Worm (Caenorhabditis elegans) whole organism, young adult: ENCODE measurements around the gene fbxb-75.

Experiments used
- B0261.1 ChIP-seq: sonication (generic microtip); optimal IDR thresholded peaks from 2 replicates; lab custom pipeline; 2016; ENCODE audit warnings: mild to moderate bottlenecking, missing genetic modification characterization, moderate library complexity, missing compliant biosample characterization
- B0336.3 ChIP-seq: fragments of 200-800 bp; sonication (Bioruptor generic); IDR thresholded peaks from 2 replicates; pipeline ENCODE4 v1.3.6; 2022; ENCODE audit warnings: missing genetic modification characterization, missing compliant biosample characterization
- D2030.7 ChIP-seq: fragments of 200-800 bp; sonication (Bioruptor generic); IDR thresholded peaks from 2 replicates; pipeline ENCODE4 v1.3.6; 2022; ENCODE audit warnings: missing genetic modification reagents, missing genetic modification characterization, missing compliant biosample characterization
- F10E7.11 ChIP-seq: sonication (generic microtip); optimal IDR thresholded peaks from 2 replicates; lab custom pipeline; 2017; ENCODE audit warnings: mild to moderate bottlenecking, missing genetic modification characterization, moderate library complexity, missing compliant biosample characterization
- F23B12.7 ChIP-seq: sonication (generic microtip); optimal IDR thresholded peaks from 2 replicates; lab custom pipeline; 2017; ENCODE audit warnings: missing genetic modification characterization, mild to moderate bottlenecking, missing compliant biosample characterization, antibody characterized with exemption, moderate library complexity; ENCODE audit not compliant: insufficient read depth
- F52B5.7 ChIP-seq: sonication (generic microtip); optimal IDR thresholded peaks from 2 replicates; lab custom pipeline; 2016; ENCODE audit warnings: mild to moderate bottlenecking, missing genetic modification characterization, missing compliant biosample characterization
- F55B11.4 ChIP-seq: sonication (generic microtip); optimal IDR thresholded peaks from 2 replicates; lab custom pipeline; 2016; ENCODE audit warnings: missing compliant biosample characterization, missing genetic modification characterization, borderline replicate concordance; ENCODE audit not compliant: insufficient read depth
- F57A8.1 ChIP-seq: fragments of 200-800 bp; sonication (Bioruptor generic); optimal IDR thresholded peaks from 2 replicates; lab custom pipeline; 2018; ENCODE audit warnings: mild to moderate bottlenecking, missing genetic modification characterization, moderate library complexity, missing compliant biosample characterization
- K11D2.4 ChIP-seq: fragments of 200-800 bp; sonication (Bioruptor generic); IDR thresholded peaks from 2 replicates; pipeline ENCODE4 v1.3.6; 2022; ENCODE audit warnings: missing genetic modification reagents, missing genetic modification characterization, missing compliant biosample characterization
- T07F8.4 ChIP-seq: sonication (generic microtip); optimal IDR thresholded peaks from 2 replicates; lab custom pipeline; 2016; ENCODE audit warnings: mild to moderate bottlenecking, missing genetic modification characterization, moderate library complexity, missing compliant biosample characterization
- Y53F4B.3 ChIP-seq: fragments of 200-800 bp; sonication (Bioruptor generic); IDR thresholded peaks from 2 replicates; pipeline ENCODE4 v1.3.6; 2022; ENCODE audit warnings: missing genetic modification reagents, missing genetic modification characterization, missing compliant biosample characterization
- Y56A3A.18 ChIP-seq: fragments of 200-800 bp; sonication (Bioruptor generic); IDR thresholded peaks from 2 replicates; pipeline ENCODE4 v1.3.6; 2022; ENCODE audit warnings: missing genetic modification reagents, missing genetic modification characterization, missing compliant biosample characterization
- ZK185.1 ChIP-seq: sonication (generic microtip); optimal IDR thresholded peaks from 2 replicates; lab custom pipeline; 2016; ENCODE audit warnings: mild to moderate bottlenecking, missing genetic modification characterization, missing compliant biosample characterization; ENCODE audit not compliant: poor library complexity, severe bottlenecking
- akir-1 ChIP-seq: fragments of 200-800 bp; sonication (Bioruptor generic); optimal IDR thresholded peaks from 2 replicates; lab custom pipeline; 2018; ENCODE audit warnings: mild to moderate bottlenecking, missing genetic modification characterization, moderate library complexity, missing compliant biosample characterization
- bed-2 ChIP-seq: fragments of 200-800 bp; sonication (Bioruptor generic); IDR thresholded peaks from 2 replicates; pipeline ENCODE4 v1.3.6; 2022; ENCODE audit warnings: missing genetic modification reagents, missing genetic modification characterization, missing compliant biosample characterization
- cebp-1 ChIP-seq, 2 experiments: fragments of 200-800 bp in 1 of 2; sonication (Bioruptor generic) in 1 of 2; sonication (generic microtip) in 1 of 2; IDR thresholded peaks in 1 of 2; optimal IDR thresholded peaks in 1 of 2; 2 replicates each; pipeline versions ENCODE4 v1.3.6 to Lab custom; 2017 to 2022; ENCODE audit warnings: missing compliant biosample characterization in 2 of 2, missing genetic modification characterization in 2 of 2, mild to moderate bottlenecking in 1 of 2, missing genetic modification reagents in 1 of 2, moderate library complexity in 1 of 2
- ceh-27 ChIP-seq: fragments of 200-800 bp; sonication (Bioruptor generic); optimal IDR thresholded peaks from 2 replicates; lab custom pipeline; 2018; ENCODE audit warnings: mild to moderate bottlenecking, missing genetic modification characterization, moderate library complexity, missing compliant biosample characterization
- dox-1 ChIP-seq: fragments of 200-800 bp; sonication (Bioruptor generic); IDR thresholded peaks from 2 replicates; pipeline ENCODE4 v1.3.6; 2022; ENCODE audit warnings: missing genetic modification reagents, missing genetic modification characterization, missing compliant biosample characterization
- dpl-1 ChIP-seq: fragments of 150-350 bp; optimal IDR thresholded peaks from 2 replicates; lab custom pipeline; 2014; ENCODE audit warnings: missing biosample characterization, missing genetic modification reagents, missing genetic modification characterization
- egl-44 ChIP-seq: fragments of 200-800 bp; sonication (Bioruptor generic); IDR thresholded peaks from 2 replicates; pipeline ENCODE4 v1.3.6; 2022; ENCODE audit warnings: missing genetic modification reagents, missing genetic modification characterization, missing compliant biosample characterization
- ets-4 ChIP-seq: fragments of 200-800 bp; sonication (Bioruptor generic); optimal IDR thresholded peaks from 2 replicates; lab custom pipeline; 2018; ENCODE audit warnings: mild to moderate bottlenecking, missing genetic modification characterization, missing compliant biosample characterization
- hrde-1 ChIP-seq: sonication (generic microtip); optimal IDR thresholded peaks from 2 replicates; lab custom pipeline; 2016; ENCODE audit warnings: missing genetic modification characterization, mild to moderate bottlenecking, missing compliant biosample characterization, moderate library complexity, missing genotype, missing genetic modification reagents, borderline replicate concordance
- hsf-1 ChIP-seq: fragments of 200-800 bp; sonication (Bioruptor generic); IDR thresholded peaks from 2 replicates; pipeline ENCODE4 v1.3.6; 2022; ENCODE audit warnings: missing genetic modification reagents, missing genetic modification characterization, missing compliant biosample characterization
- lag-1 ChIP-seq: fragments of 200-800 bp; sonication (Bioruptor generic); IDR thresholded peaks from 2 replicates; pipeline ENCODE4 v1.3.6; 2022; ENCODE audit warnings: missing genetic modification reagents, missing genetic modification characterization, missing compliant biosample characterization
- lin-26 ChIP-seq: fragments of 200-800 bp; sonication (Bioruptor generic); IDR thresholded peaks from 2 replicates; pipeline ENCODE4 v1.3.6; 2022; ENCODE audit warnings: missing genetic modification reagents, missing genetic modification characterization, missing compliant biosample characterization
- lin-35 ChIP-seq, 3 experiments: fragments of 150-350 bp in 2 of 3; sonication (generic microtip) in 1 of 3; optimal IDR thresholded peaks; 2 replicates each; lab custom pipeline; 2014 to 2018; ENCODE audit warnings: missing biosample characterization in 3 of 3, missing genetic modification characterization in 3 of 3, missing genetic modification reagents in 3 of 3
- lsl-1 ChIP-seq: fragments of 200-800 bp; sonication (Bioruptor generic); optimal IDR thresholded peaks from 2 replicates; lab custom pipeline; 2018; ENCODE audit warnings: mild to moderate bottlenecking, missing genetic modification characterization, moderate library complexity, missing compliant biosample characterization
- lsy-27 ChIP-seq: sonication (generic microtip); optimal IDR thresholded peaks from 2 replicates; lab custom pipeline; 2017; ENCODE audit warnings: missing genetic modification characterization, mild to moderate bottlenecking, missing compliant biosample characterization, antibody characterized with exemption, missing genotype, borderline replicate concordance; ENCODE audit not compliant: insufficient read depth
- mcd-1 ChIP-seq: fragments of 200-800 bp; sonication (Bioruptor generic); IDR thresholded peaks from 2 replicates; pipeline ENCODE4 v1.3.6; 2022; ENCODE audit warnings: missing genetic modification reagents, missing genetic modification characterization, missing compliant biosample characterization
- nfya-2 ChIP-seq: fragments of 200-800 bp; sonication (Bioruptor generic); IDR thresholded peaks from 2 replicates; pipeline ENCODE4 v1.3.6; 2022; ENCODE audit warnings: missing genetic modification reagents, missing genetic modification characterization, missing compliant biosample characterization
- nhr-90 ChIP-seq: sonication (generic microtip); optimal IDR thresholded peaks from 2 replicates; lab custom pipeline; 2016; ENCODE audit warnings: missing genotype, mild to moderate bottlenecking, missing genetic modification characterization, missing compliant biosample characterization
- rec-8 ChIP-seq, 2 experiments: sonication (generic microtip); optimal IDR thresholded peaks; 2 replicates each; lab custom pipeline; 2016; ENCODE audit warnings: mild to moderate bottlenecking in 2 of 2, missing genetic modification characterization in 2 of 2, missing genetic modification reagents in 2 of 2, missing genotype in 2 of 2, missing biosample characterization in 1 of 2, missing compliant biosample characterization in 1 of 2, moderate library complexity in 1 of 2
- repo-1 ChIP-seq: sonication (generic microtip); optimal IDR thresholded peaks from 2 replicates; lab custom pipeline; 2017; ENCODE audit warnings: mild to moderate bottlenecking, missing genetic modification characterization, missing compliant biosample characterization
- sea-2 ChIP-seq: fragments of 200-800 bp; sonication (Bioruptor generic); IDR thresholded peaks from 2 replicates; pipeline ENCODE4 v1.3.6; 2022; ENCODE audit warnings: missing genetic modification characterization, missing compliant biosample characterization
- snpc-1.1 ChIP-seq: sonication (generic microtip); optimal IDR thresholded peaks from 2 replicates; lab custom pipeline; 2017; ENCODE audit warnings: missing genetic modification characterization, mild to moderate bottlenecking, missing compliant biosample characterization, antibody characterized with exemption, moderate library complexity, missing genotype, missing genetic modification reagents; ENCODE audit not compliant: insufficient read depth
- tbp1 ChIP-seq: fragments of 200-800 bp; sonication (Bioruptor generic); optimal IDR thresholded peaks from 2 replicates; lab custom pipeline; 2018; ENCODE audit warnings: mild to moderate bottlenecking, missing genetic modification characterization, missing compliant biosample characterization
- unc-130 ChIP-seq: sonication (generic microtip); optimal IDR thresholded peaks from 2 replicates; lab custom pipeline; 2016; ENCODE audit warnings: missing genetic modification reagents, missing genetic modification characterization, missing compliant biosample characterization
- zfh-2 ChIP-seq: fragments of 200-800 bp; sonication (Bioruptor generic); conservative IDR thresholded peaks from 2 replicates; pipeline ENCODE4 v1.3.6; 2022; ENCODE audit warnings: missing genetic modification reagents, missing genetic modification characterization, missing compliant biosample characterization
- ztf-22 ChIP-seq: fragments of 200-800 bp; sonication (Bioruptor generic); optimal IDR thresholded peaks from 2 replicates; lab custom pipeline; 2018; ENCODE audit warnings: mild to moderate bottlenecking, missing genetic modification characterization, moderate library complexity, missing compliant biosample characterization
- ztf-25 ChIP-seq: fragments of 200-800 bp; sonication (Bioruptor generic); IDR thresholded peaks from 2 replicates; pipeline ENCODE4 v1.3.6; 2022; ENCODE audit warnings: missing genetic modification reagents, missing genetic modification characterization, missing compliant biosample characterization
- ztf-28 ChIP-seq: fragments of 200-800 bp; sonication (Bioruptor generic); IDR thresholded peaks from 2 replicates; pipeline ENCODE4 v1.3.6; 2022; ENCODE audit warnings: missing genetic modification reagents, missing genetic modification characterization, missing compliant biosample characterization
- ztf-3 ChIP-seq: fragments of 200-800 bp; sonication (Bioruptor generic); optimal IDR thresholded peaks from 2 replicates; lab custom pipeline; 2018; ENCODE audit warnings: mild to moderate bottlenecking, missing genetic modification characterization, missing compliant biosample characterization

The fbxb-75 gene

DNA sequence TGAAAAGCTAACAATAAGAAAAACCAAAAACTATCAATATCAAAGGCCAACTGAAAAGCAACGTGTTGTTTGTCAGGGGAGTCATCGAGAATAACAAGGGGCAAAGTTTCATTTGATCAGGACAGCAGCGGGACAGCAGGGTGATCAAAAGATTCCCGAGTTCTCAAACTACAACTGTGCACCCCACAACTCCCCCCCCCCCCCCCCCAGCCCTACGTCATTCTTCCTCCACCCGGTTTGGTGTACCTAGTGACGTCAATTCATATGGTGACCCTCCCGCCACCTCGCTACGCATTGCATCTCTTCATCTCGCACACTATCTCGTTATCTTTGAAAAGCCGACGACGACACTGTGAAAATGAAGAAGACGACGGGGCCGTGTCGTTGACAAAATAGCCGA is 32.8 kb upstream of the fbxb-75 start (continued):
- TF ChIP-seq lin-35 (GFP tag; optimal IDR thresholded peaks at IDR 0.05; lab: Kevin White, UChicago) (no peak), F52B5.7 (tag; lab: Kevin White, UChicago) (peak; percentile 56), F55B11.4 (tag; lab: Kevin White, UChicago) (no peak), dpl-1 (GFP tag; lab: Kevin White, UChicago) (no peak), cebp-1 (GFP tag; IDR thresholded peaks at IDR 0.05; lab: Robert Waterston, UW) (no peak; the same call in 1 of the 2 replicates), cebp-1 (tag; optimal IDR thresholded peaks at IDR 0.05; lab: Kevin White, UChicago) (peak; percentile 66), ztf-25 (GFP tag; lab: Robert Waterston, UW) (no peak), egl-44 (no peak), snpc-1.1 (tag; lab: Kevin White, UChicago) (no peak), ztf-3 (GFP tag; lab: Kevin White, UChicago) (no peak), hsf-1 (GFP tag; lab: Robert Waterston, UW) (no peak), rec-8 (tag; optimal IDR thresholded peaks at IDR 0.05; lab: Kevin White, UChicago) (no peak), D2030.7 (no peak), akir-1 (no peak), hrde-1 (tag; lab: Kevin White, UChicago) (no peak), K11D2.4 (GFP tag; lab: Robert Waterston, UW) (peak; percentile 12; the same call in 1 of the 2 replicates), lsy-27 (tag; lab: Kevin White, UChicago) (no peak), T07F8.4 (tag; lab: Kevin White, UChicago) (no peak)

DNA sequence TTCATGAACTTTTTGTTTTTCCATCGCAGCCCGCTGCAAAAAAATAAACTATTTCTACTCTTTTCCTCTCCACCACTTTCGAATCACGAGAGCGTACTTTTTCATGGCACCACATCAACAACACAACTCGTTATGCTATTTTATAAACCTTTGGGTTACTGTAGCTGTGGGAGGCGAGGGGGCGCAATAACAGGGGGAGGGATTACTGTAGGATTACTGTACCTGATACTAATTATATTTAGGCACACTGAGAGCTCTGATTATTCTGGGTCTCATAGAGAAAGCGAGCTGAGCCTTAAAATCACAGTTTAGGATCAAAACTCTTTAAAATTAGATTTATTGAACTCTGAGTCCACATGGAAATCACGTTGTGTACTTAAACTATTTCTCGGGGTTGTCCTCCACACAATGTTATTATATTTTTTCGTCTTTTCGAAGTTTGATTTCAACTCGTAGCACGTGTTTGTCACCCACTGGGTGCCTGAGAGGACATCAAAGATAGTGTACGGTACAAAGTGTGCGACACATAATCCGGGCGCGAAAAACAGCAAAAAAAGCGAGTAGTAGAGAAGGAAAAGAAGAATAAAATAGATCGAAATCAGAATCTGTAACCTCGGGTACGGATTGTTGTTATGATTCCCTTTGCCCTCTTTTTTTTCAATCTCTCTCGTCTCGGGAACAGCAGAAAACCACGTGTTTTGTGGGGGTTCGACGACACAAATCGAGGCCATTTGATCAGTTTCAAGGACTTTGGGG is 31.6 kb upstream of the fbxb-75 start:
- TF ChIP-seq lin-26 (GFP tag; lab: Robert Waterston, UW) (no peak; the same call in 1 of the 2 replicates), zfh-2 (GFP tag; lab: Robert Waterston, UW) (no peak), sea-2 (no peak), nfya-2 (GFP tag; lab: Robert Waterston, UW) (no peak), lsl-1 (GFP tag; lab: Kevin White, UChicago) (no peak), ztf-22 (no peak), dox-1 (GFP tag; lab: Robert Waterston, UW) (no peak), B0336.3 (GFP tag; lab: Robert Waterston, UW) (no peak; the same call in none of the 2 replicates), nhr-90 (tag; lab: Kevin White, UChicago) (no peak), ZK185.1 (no peak), tbp1 (peak; percentile 11), ceh-27 (GFP tag; lab: Kevin White, UChicago) (peak; percentile 11), F57A8.1 (GFP tag; lab: Kevin White, UChicago) (no peak), mcd-1 (GFP tag; lab: Robert Waterston, UW) (peak; percentile 5; the same call in 1 of the 2 replicates), F10E7.11 (tag; lab: Kevin White, UChicago) (no peak), unc-130 (no peak), cebp-1 (GFP tag; IDR thresholded peaks at IDR 0.05; lab: Robert Waterston, UW) (no peak), cebp-1 (tag; optimal IDR thresholded peaks at IDR 0.05; lab: Kevin White, UChicago) (peak; percentile 44), ets-4 (GFP tag; lab: Kevin White, UChicago) (no peak), ztf-25 (GFP tag; lab: Robert Waterston, UW) (no peak), ztf-28 (GFP tag; lab: Robert Waterston, UW) (no peak), Y56A3A.18 (GFP tag; lab: Robert Waterston, UW) (0 out of 2 replicates have a peak, but pooled peaks have one; percentile 6), ztf-3 (GFP tag; lab: Kevin White, UChicago) (no peak), lag-1 (no peak), lin-35 (GFP tag; optimal IDR thresholded peaks at IDR 0.05; lab: Kevin White, UChicago) (peak in 1 of 3 experiments; percentile 14), K11D2.4 (GFP tag; lab: Robert Waterston, UW) (0 out of 2 replicates have a peak, but pooled peaks have one; percentile 10), bed-2 (GFP tag; lab: Robert Waterston, UW) (no peak), F23B12.7 (tag; lab: Kevin White, UChicago) (no peak), repo-1 (no peak), Y53F4B.3 (GFP tag; lab: Robert Waterston, UW) (no peak), B0261.1 (tag; lab: Kevin White, UChicago) (no peak)
